Worm (Caenorhabditis elegans) whole organism, late embryonic: ENCODE results near the gene nex-1.

Experiments
- C08G9.2 ChIP-seq: sonication (generic microtip); optimal IDR thresholded peaks from 2 replicates; lab custom pipeline; 2016; ENCODE audit warnings: mild to moderate bottlenecking, missing genetic modification characterization, moderate library complexity, missing compliant biosample characterization
- C38D4.7 ChIP-seq: fragments of 200-800 bp; sonication (Bioruptor generic); optimal IDR thresholded peaks from 2 replicates; lab custom pipeline; 2018; ENCODE audit warnings: mild to moderate bottlenecking, missing genetic modification characterization, moderate library complexity, missing compliant biosample characterization
- F13H6.1 ChIP-seq: sonication (generic microtip); optimal IDR thresholded peaks from 2 replicates; lab custom pipeline; 2016; ENCODE audit warnings: missing genetic modification characterization, missing compliant biosample characterization
- T23F11.4 ChIP-seq: fragments of 200-800 bp; sonication (Bioruptor generic); optimal IDR thresholded peaks from 2 replicates; lab custom pipeline; 2018; ENCODE audit warnings: mild to moderate bottlenecking, missing genetic modification characterization, missing compliant biosample characterization
- Y22D7AL.16 ChIP-seq: sonication (generic microtip); optimal IDR thresholded peaks from 2 replicates; lab custom pipeline; 2016; ENCODE audit warnings: missing genetic modification characterization, missing compliant biosample characterization
- ceh-18 ChIP-seq: sonication (generic microtip); optimal IDR thresholded peaks from 2 replicates; lab custom pipeline; 2016; ENCODE audit warnings: missing genetic modification characterization, missing compliant biosample characterization
- ceh-19 ChIP-seq: fragments of 200-800 bp; sonication (Bioruptor generic); optimal IDR thresholded peaks from 2 replicates; lab custom pipeline; 2018; ENCODE audit warnings: mild to moderate bottlenecking, missing genetic modification characterization, missing compliant biosample characterization
- ceh-22 ChIP-seq: sonication (generic microtip); optimal IDR thresholded peaks from 2 replicates; lab custom pipeline; 2017; ENCODE audit warnings: missing biosample characterization, missing genetic modification characterization
- ceh-30 ChIP-seq: fragments of 150-350 bp; optimal IDR thresholded peaks from 2 replicates; lab custom pipeline; 2014; ENCODE audit warnings: missing biosample characterization, missing genetic modification characterization
- ceh-31 ChIP-seq: sonication (generic microtip); optimal IDR thresholded peaks from 2 replicates; lab custom pipeline; 2016; ENCODE audit warnings: missing genetic modification characterization, missing compliant biosample characterization
- dmd-4 ChIP-seq: sonication (generic microtip); optimal IDR thresholded peaks from 2 replicates; lab custom pipeline; 2016; ENCODE audit warnings: borderline replicate concordance, missing genetic modification characterization, missing compliant biosample characterization
- dve-1 ChIP-seq: sonication (generic microtip); optimal IDR thresholded peaks from 2 replicates; lab custom pipeline; 2017; ENCODE audit warnings: antibody characterized with exemption, mild to moderate bottlenecking, missing genetic modification characterization, missing compliant biosample characterization
- elt-4 ChIP-seq: sonication (generic microtip); optimal IDR thresholded peaks from 2 replicates; lab custom pipeline; 2016; ENCODE audit warnings: missing genetic modification characterization, missing compliant biosample characterization
- eyg-1 ChIP-seq: sonication (generic microtip); optimal IDR thresholded peaks from 2 replicates; lab custom pipeline; 2016; ENCODE audit warnings: missing genotype, missing genetic modification characterization, missing compliant biosample characterization
- fax-1 ChIP-seq: sonication (generic microtip); optimal IDR thresholded peaks from 2 replicates; lab custom pipeline; 2016; ENCODE audit warnings: missing genotype, missing genetic modification characterization, missing compliant biosample characterization
- gmeb-2 ChIP-seq: sonication (generic microtip); optimal IDR thresholded peaks from 2 replicates; lab custom pipeline; 2016; ENCODE audit warnings: missing genetic modification characterization, inconsistent platforms, missing compliant biosample characterization
- hlh-13 ChIP-seq: fragments of 200-800 bp; sonication (Bioruptor generic); optimal IDR thresholded peaks from 2 replicates; lab custom pipeline; 2018; ENCODE audit warnings: mild to moderate bottlenecking, missing genetic modification characterization, missing compliant biosample characterization
- hlh-15 ChIP-seq: sonication (generic microtip); optimal IDR thresholded peaks from 2 replicates; lab custom pipeline; 2016; ENCODE audit warnings: missing genetic modification characterization, missing compliant biosample characterization
- hlh-8 ChIP-seq: sonication (generic microtip); optimal IDR thresholded peaks from 2 replicates; lab custom pipeline; 2016; ENCODE audit warnings: missing genotype, missing genetic modification characterization, missing compliant biosample characterization
- nhr-232 ChIP-seq: sonication (generic microtip); optimal IDR thresholded peaks from 2 replicates; lab custom pipeline; 2016; ENCODE audit warnings: missing genetic modification characterization, missing compliant biosample characterization
- pag-3 ChIP-seq: sonication (generic microtip); optimal IDR thresholded peaks from 2 replicates; lab custom pipeline; 2016; ENCODE audit warnings: missing compliant biosample characterization, missing genetic modification characterization, borderline replicate concordance
- pat-9 ChIP-seq: fragments of 200-800 bp; sonication (Bioruptor generic); optimal IDR thresholded peaks from 2 replicates; lab custom pipeline; 2018; ENCODE audit warnings: mild to moderate bottlenecking, missing genetic modification characterization, moderate library complexity, missing compliant biosample characterization
- pax-1 ChIP-seq: fragments of 150-350 bp; optimal IDR thresholded peaks from 2 replicates; lab custom pipeline; 2014; ENCODE audit warnings: missing biosample characterization, missing genetic modification characterization
- pqm-1 ChIP-seq: sonication (generic microtip); optimal IDR thresholded peaks from 2 replicates; lab custom pipeline; 2016; ENCODE audit warnings: missing genetic modification characterization, missing compliant biosample characterization
- pros-1 ChIP-seq: fragments of 150-350 bp; optimal IDR thresholded peaks from 2 replicates; lab custom pipeline; 2014; ENCODE audit warnings: missing biosample characterization, missing genetic modification reagents, missing genetic modification characterization
- ref-2 ChIP-seq: sonication (generic microtip); optimal IDR thresholded peaks from 2 replicates; lab custom pipeline; 2016; ENCODE audit warnings: missing genetic modification characterization, missing compliant biosample characterization
- sox-2 ChIP-seq: fragments of 200-800 bp; sonication (Bioruptor generic); IDR thresholded peaks from 2 replicates; pipeline ENCODE4 v1.3.6; 2022; ENCODE audit warnings: missing genetic modification reagents, missing genetic modification characterization, missing compliant biosample characterization
- sox-4 ChIP-seq: sonication (generic microtip); optimal IDR thresholded peaks from 2 replicates; lab custom pipeline; 2017; ENCODE audit warnings: mild to moderate bottlenecking, missing genetic modification characterization, inconsistent platforms, missing compliant biosample characterization
- syd-9 ChIP-seq: sonication (generic microtip); optimal IDR thresholded peaks from 2 replicates; lab custom pipeline; 2016; ENCODE audit warnings: mild to moderate bottlenecking, missing genetic modification characterization, moderate library complexity, missing compliant biosample characterization
- ttx-3 ChIP-seq: sonication (generic microtip); optimal IDR thresholded peaks from 2 replicates; lab custom pipeline; 2016; ENCODE audit warnings: missing genetic modification reagents, missing genetic modification characterization, missing compliant biosample characterization
- unc-3 ChIP-seq, 2 experiments: fragments of 200-800 bp in 1 of 2; sonication (Bioruptor generic) in 1 of 2; sonication (generic microtip) in 1 of 2; conservative IDR thresholded peaks in 1 of 2; optimal IDR thresholded peaks in 1 of 2; 2 replicates each; pipeline versions ENCODE4 v1.3.6 to Lab custom; 2016 to 2022; ENCODE audit warnings: missing compliant biosample characterization in 2 of 2, missing genetic modification characterization in 2 of 2, missing genetic modification reagents in 1 of 2
- unc-42 ChIP-seq: sonication (generic microtip); optimal IDR thresholded peaks from 2 replicates; lab custom pipeline; 2016; ENCODE audit warnings: missing genotype, missing genetic modification characterization, missing compliant biosample characterization
- zip-5 ChIP-seq: sonication (generic microtip); optimal IDR thresholded peaks from 2 replicates; lab custom pipeline; 2016; ENCODE audit warnings: missing genetic modification characterization, missing compliant biosample characterization
- ztf-16 ChIP-seq: sonication (generic microtip); optimal IDR thresholded peaks from 2 replicates; lab custom pipeline; 2017; ENCODE audit warnings: missing genetic modification characterization, missing compliant biosample characterization

The nex-1 gene

DNA sequence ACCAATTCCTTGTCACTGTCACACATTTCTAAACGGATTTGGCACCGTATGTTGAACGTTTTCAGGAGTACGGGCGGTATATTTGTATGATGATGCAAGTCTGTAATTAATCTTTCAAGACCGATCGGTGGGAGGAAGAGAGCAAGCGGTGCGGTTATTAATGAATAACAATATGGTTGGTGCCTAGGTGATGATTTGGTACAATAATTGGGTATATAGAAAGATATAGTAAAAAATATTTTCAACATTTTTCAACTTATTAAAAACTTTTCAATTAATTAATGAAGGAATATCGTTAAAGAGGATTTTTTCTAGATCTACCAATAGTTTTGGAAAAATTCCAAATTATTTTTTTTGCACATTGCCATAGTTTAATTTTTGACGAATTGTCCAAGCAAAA is 19.1 kb downstream of the nex-1 start, which contains the start of gene cnd-1:
TSS of gene cnd-1 (minus strand) at position 101 of the 400 bp plus-strand sequence.
- TF ChIP-seq ceh-19 (GFP tag; lab: Kevin White, UChicago) (no peak), eyg-1 (tag; lab: Kevin White, UChicago) (no peak), ceh-18 (tag; lab: Kevin White, UChicago) (no peak), pag-3 (tag; lab: Kevin White, UChicago) (no peak), hlh-8 (tag; lab: Kevin White, UChicago) (no peak), C38D4.7 (GFP tag; lab: Kevin White, UChicago) (no peak), T23F11.4 (GFP tag; lab: Kevin White, UChicago) (no peak), ref-2 (no peak)
- TF ChIP-seq, all 69 proteins: peak for 0

DNA sequence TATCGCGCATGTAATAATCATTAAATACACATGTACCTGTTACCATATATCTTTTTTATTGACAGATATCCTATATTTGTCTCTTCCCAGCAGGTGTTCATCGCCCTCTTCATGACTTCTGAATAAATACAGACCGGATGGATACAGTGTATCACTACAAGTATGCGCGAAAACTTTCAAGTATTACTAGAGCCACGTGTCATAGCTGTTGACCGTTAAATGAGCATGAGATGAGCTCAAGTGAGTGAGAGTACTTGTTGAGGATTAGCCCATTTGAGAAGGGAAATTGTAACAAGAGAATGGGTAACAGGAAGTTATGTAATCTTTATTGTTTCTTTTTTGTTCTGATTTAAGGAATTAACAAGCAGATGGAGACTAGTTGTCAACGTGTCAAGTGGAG is 19.6 kb downstream of the nex-1 start:
- no peak for TF ChIP-seq sox-2 (GFP tag; lab: Robert Waterston, UW)
- TF ChIP-seq hlh-13 (GFP tag; lab: Kevin White, UChicago) = no peak
- TF ChIP-seq pax-1 (tag; lab: Kevin White, UChicago) = no peak
- TF ChIP-seq gmeb-2 = no peak
- TF ChIP-seq C08G9.2 (tag; lab: Kevin White, UChicago) = no peak
- no peak for TF ChIP-seq hlh-15
- TF ChIP-seq pqm-1 (tag; lab: Kevin White, UChicago) = no peak
- no peak for TF ChIP-seq eyg-1 (tag; lab: Kevin White, UChicago)
- no peak for TF ChIP-seq elt-4 (tag; lab: Kevin White, UChicago)
- no peak for TF ChIP-seq ref-2
- no peak for TF ChIP-seq ceh-31 (tag; lab: Kevin White, UChicago)
- TF ChIP-seq pros-1 (tag; lab: Kevin White, UChicago) = no peak
- no peak for TF ChIP-seq T23F11.4 (GFP tag; lab: Kevin White, UChicago)
- TF ChIP-seq ceh-30 (tag; lab: Kevin White, UChicago) = no peak
- no peak for TF ChIP-seq dve-1 (tag; lab: Kevin White, UChicago)
- TF ChIP-seq unc-42 = no peak
- no peak for TF ChIP-seq C38D4.7 (GFP tag; lab: Kevin White, UChicago)
- no peak for TF ChIP-seq F13H6.1 (tag; lab: Kevin White, UChicago)
- TF ChIP-seq ceh-22 (tag; lab: Kevin White, UChicago) = no peak
- TF ChIP-seq, all 69 proteins: peak for 0

DNA sequence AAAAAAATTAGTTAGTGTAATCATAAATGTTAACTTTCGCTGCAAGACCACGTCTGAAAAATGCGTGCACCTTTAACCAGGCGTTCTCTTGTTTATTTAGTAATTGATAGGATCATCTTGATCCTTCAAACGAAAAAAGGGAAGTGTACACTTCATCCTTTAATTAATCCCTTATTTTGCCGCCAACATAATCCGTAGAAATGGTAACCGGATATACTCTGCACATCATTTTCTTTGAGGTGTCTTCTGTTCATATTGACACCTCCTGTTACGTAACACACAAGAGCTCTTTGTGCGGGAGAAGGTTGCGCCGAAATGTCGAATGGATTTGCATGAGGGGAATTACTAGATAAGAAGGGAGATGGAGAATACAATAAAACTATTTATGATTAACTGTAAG is 23.3 kb downstream of the nex-1 start:
- TF ChIP-seq ceh-31 (tag; lab: Kevin White, UChicago) (no peak), pros-1 (tag; lab: Kevin White, UChicago) (no peak), unc-3 (GFP tag; conservative IDR thresholded peaks at IDR 0.05; lab: Robert Waterston, UW) (no peak), unc-3 (tag; optimal IDR thresholded peaks at IDR 0.05; lab: Kevin White, UChicago) (no peak), sox-4 (tag; lab: Kevin White, UChicago) (no peak), pat-9 (no peak), C38D4.7 (GFP tag; lab: Kevin White, UChicago) (no peak), Y22D7AL.16 (tag; lab: Kevin White, UChicago) (no peak), ztf-16 (tag; lab: Kevin White, UChicago) (no peak), dmd-4 (tag; lab: Kevin White, UChicago) (no peak), nhr-232 (tag; lab: Kevin White, UChicago) (no peak), ttx-3 (tag; lab: Kevin White, UChicago) (no peak), zip-5 (tag; lab: Kevin White, UChicago) (no peak), pax-1 (tag; lab: Kevin White, UChicago) (no peak), pqm-1 (tag; lab: Kevin White, UChicago) (no peak)

DNA sequence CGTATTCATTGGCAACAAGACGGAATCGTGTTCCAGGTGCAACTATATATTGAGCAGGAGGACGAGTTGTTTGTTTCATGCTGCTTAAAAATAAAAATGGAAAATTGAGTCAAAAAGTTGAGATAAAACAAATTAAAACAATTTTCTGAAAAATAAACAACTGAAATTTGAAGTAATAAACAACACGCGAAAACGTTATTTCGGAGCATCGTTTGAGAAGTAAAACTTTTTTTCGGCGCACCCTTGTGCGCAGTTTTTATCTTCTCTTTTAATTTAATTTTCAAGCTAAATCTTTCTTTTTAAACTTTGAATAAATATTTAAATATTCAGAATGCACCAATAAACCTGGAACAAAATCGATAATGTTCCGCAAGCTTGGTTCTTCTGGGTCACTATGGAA is 28.7 kb downstream of the nex-1 start, which contains the start of the genes sumv-1 and gop-1:
TSS of gene sumv-1 (minus strand) at position 80 of the 400 bp plus-strand sequence.
TSS of gene gop-1 (plus strand) at position 331 of the 400 bp plus-strand sequence.
- TF ChIP-seq syd-9 = no peak
- no peak for TF ChIP-seq ztf-16 (tag; lab: Kevin White, UChicago)
- no peak for TF ChIP-seq fax-1 (tag; lab: Kevin White, UChicago)
- TF ChIP-seq unc-42 = peak; percentile 19
